Worm (Caenorhabditis elegans): ENCODE results near the gene srg-13.

- TF ChIP-seq med-1 (GFP tag; optimal IDR thresholded peaks at IDR 0.05; ENCODE audit: insufficient read depth) (no peak), T22C8.4 (GFP tag; IDR thresholded peaks at IDR 0.05) (no peak), flt-1 (GFP tag; IDR thresholded peaks at IDR 0.05) (no peak), ztf-23 (GFP tag; IDR thresholded peaks at IDR 0.05) (no peak), klf-2 (GFP tag; conservative IDR thresholded peaks at IDR 0.05) (no peak)
Observed at ce11 chrIII:4649811-4650544, 22.1 kb upstream of the srg-13 start, which contains the start of gene ppm-2.

All from whole organism, midembryonic.